Fruit fly (Drosophila melanogaster) whole organism, embryonic: ENCODE results near the gene CG33489.

Source experiments
- Asciz ChIP-seq: fragments of 200-800 bp; sonication (Bioruptor generic); optimal IDR thresholded peaks from 2 replicates; lab custom pipeline; 2017; ENCODE audit warnings: missing biosample characterization, mild to moderate bottlenecking, missing genetic modification characterization, missing genetic modification reagents
- CG10147 ChIP-seq: fragments of 200-800 bp; sonication (Bioruptor generic); optimal IDR thresholded peaks from 2 replicates; lab custom pipeline; 2019; ENCODE audit warnings: missing biosample characterization, mild to moderate bottlenecking, missing genetic modification characterization, moderate library complexity
- CG10209 ChIP-seq: fragments of 200-800 bp; sonication (Bioruptor generic); optimal IDR thresholded peaks from 3 replicates; lab custom pipeline; 2017; ENCODE audit warnings: missing biosample characterization, mild to moderate bottlenecking, missing genetic modification characterization, missing genetic modification reagents
- CG10267 ChIP-seq: fragments of 200-800 bp; sonication (Bioruptor generic); optimal IDR thresholded peaks from 2 replicates; lab custom pipeline; 2018; ENCODE audit warnings: missing biosample characterization, mild to moderate bottlenecking, missing genetic modification characterization, moderate library complexity
- CG10321 ChIP-seq: fragments of 200-800 bp; sonication (Bioruptor generic); IDR thresholded peaks from 2 replicates; pipeline ENCODE4 v1.3.6; 2022; ENCODE audit warnings: missing biosample characterization, missing genetic modification characterization
- CG10366 ChIP-seq: fragments of 200-800 bp; sonication (Bioruptor generic); IDR thresholded peaks from 2 replicates; pipeline ENCODE4 v1.3.6; 2022; ENCODE audit warnings: missing biosample characterization, missing genetic modification characterization
- CG10462 ChIP-seq: fragments of 200-800 bp; sonication (Bioruptor generic); optimal IDR thresholded peaks from 2 replicates; lab custom pipeline; 2016; ENCODE audit warnings: missing biosample characterization, missing genetic modification characterization
- CG12769 ChIP-seq: fragments of 200-800 bp; sonication (Bioruptor generic); optimal IDR thresholded peaks from 2 replicates; lab custom pipeline; 2019; ENCODE audit warnings: missing biosample characterization, mild to moderate bottlenecking, missing genetic modification characterization, moderate library complexity
- CG14014 ChIP-seq: fragments of 200-800 bp; sonication (Bioruptor generic); IDR thresholded peaks from 2 replicates; pipeline ENCODE4 v1.3.6; 2022; ENCODE audit warnings: missing biosample characterization, missing genetic modification characterization
- CG14441 ChIP-seq: fragments of 200-800 bp; sonication (Bioruptor generic); IDR thresholded peaks from 2 replicates; pipeline ENCODE4 v1.3.6; 2022; ENCODE audit warnings: missing biosample characterization, missing genetic modification characterization
- CG14860 ChIP-seq: fragments of 200-800 bp; sonication (Bioruptor generic); IDR thresholded peaks from 3 replicates; pipeline ENCODE4 v1.3.6; 2022; ENCODE audit warnings: missing biosample characterization, missing genetic modification characterization; ENCODE audit not compliant: partially characterized antibody
- CG16815 ChIP-seq: fragments of 200-800 bp; sonication (Bioruptor generic); optimal IDR thresholded peaks from 3 replicates; lab custom pipeline; 2017; ENCODE audit warnings: missing biosample characterization, mild to moderate bottlenecking, missing genetic modification characterization
- CG1792 ChIP-seq: fragments of 200-800 bp; sonication (Bioruptor generic); optimal IDR thresholded peaks from 2 replicates; lab custom pipeline; 2016; ENCODE audit warnings: missing biosample characterization, missing genetic modification characterization
- CG18619 ChIP-seq: fragments of 200-800 bp; sonication (Bioruptor generic); optimal IDR thresholded peaks from 3 replicates; lab custom pipeline; 2017; ENCODE audit warnings: missing biosample characterization, mild to moderate bottlenecking, missing genetic modification characterization
- CG18764 ChIP-seq: fragments of 200-800 bp; sonication (Bioruptor generic); optimal IDR thresholded peaks from 3 replicates; lab custom pipeline; 2016; ENCODE audit warnings: missing biosample characterization, missing genetic modification characterization
- CG2678 ChIP-seq: fragments of 200-800 bp; sonication (Bioruptor generic); optimal IDR thresholded peaks from 3 replicates; lab custom pipeline; 2019; ENCODE audit warnings: missing biosample characterization, mild to moderate bottlenecking, missing genetic modification characterization, moderate library complexity
- CG2712 ChIP-seq: fragments of 200-800 bp; optimal IDR thresholded peaks from 3 replicates; lab custom pipeline; 2019; ENCODE audit warnings: missing biosample characterization, mild to moderate bottlenecking, missing genetic modification characterization, moderate library complexity
- CG30431 ChIP-seq: fragments of 200-800 bp; sonication (Bioruptor generic); optimal IDR thresholded peaks from 2 replicates; lab custom pipeline; 2017; ENCODE audit warnings: missing biosample characterization, missing genetic modification characterization
- CG5180 ChIP-seq: fragments of 200-800 bp; sonication (Bioruptor generic); optimal IDR thresholded peaks from 3 replicates; lab custom pipeline; 2017; ENCODE audit warnings: missing biosample characterization, missing genetic modification characterization, mild to moderate bottlenecking, moderate library complexity, missing genetic modification reagents
- CG6272 ChIP-seq: fragments of 200-800 bp; sonication (Bioruptor generic); IDR thresholded peaks from 2 replicates; pipeline ENCODE4 v1.3.6; 2022; ENCODE audit warnings: missing biosample characterization, missing genetic modification characterization
- CG7928 ChIP-seq: fragments of 200-800 bp; sonication (Bioruptor generic); optimal IDR thresholded peaks from 2 replicates; lab custom pipeline; 2017; ENCODE audit warnings: missing biosample characterization, mild to moderate bottlenecking, missing genetic modification characterization
- CG8478 ChIP-seq: fragments of >200 bp; optimal IDR thresholded peaks from 2 replicates; lab custom pipeline; 2018
- CG9609 ChIP-seq: fragments of 200-800 bp; sonication (Bioruptor generic); optimal IDR thresholded peaks from 3 replicates; lab custom pipeline; 2016; ENCODE audit warnings: missing biosample characterization, missing genetic modification characterization
- CG9727 ChIP-seq: fragments of 200-800 bp; sonication (Bioruptor generic); optimal IDR thresholded peaks from 3 replicates; lab custom pipeline; 2017; ENCODE audit warnings: missing biosample characterization, mild to moderate bottlenecking, missing genetic modification characterization
- CG9932 ChIP-seq: fragments of 200-800 bp; sonication (Bioruptor generic); IDR thresholded peaks from 2 replicates; pipeline ENCODE4 v1.3.6; 2022; ENCODE audit warnings: missing biosample characterization, missing genetic modification characterization
- CoRest ChIP-seq: fragments of 200-800 bp; sonication (Bioruptor generic); optimal IDR thresholded peaks from 3 replicates; lab custom pipeline; 2018; ENCODE audit warnings: missing biosample characterization, mild to moderate bottlenecking, missing genetic modification characterization, moderate library complexity
- CrebB ChIP-seq: fragments of 200-800 bp; sonication (Bioruptor generic); optimal IDR thresholded peaks from 3 replicates; lab custom pipeline; 2018; ENCODE audit warnings: missing biosample characterization, mild to moderate bottlenecking, missing genetic modification characterization
- Deaf1 ChIP-seq: fragments of 200-800 bp; optimal IDR thresholded peaks from 3 replicates; lab custom pipeline; 2019; ENCODE audit warnings: missing biosample characterization, mild to moderate bottlenecking, missing genetic modification characterization, moderate library complexity
- GATAe ChIP-seq: fragments of 200-800 bp; sonication (Bioruptor generic); conservative IDR thresholded peaks from 2 replicates; pipeline ENCODE4 v1.3.6; 2022; ENCODE audit warnings: missing biosample characterization, missing genetic modification characterization
- HHEX ChIP-seq: fragments of 200-800 bp; sonication (Bioruptor generic); optimal IDR thresholded peaks from 3 replicates; lab custom pipeline; 2017; ENCODE audit warnings: missing biosample characterization, mild to moderate bottlenecking, missing genetic modification characterization, missing genetic modification reagents
- HLH54F ChIP-seq: fragments of 200-800 bp; sonication (Bioruptor generic); optimal IDR thresholded peaks from 3 replicates; lab custom pipeline; 2016; ENCODE audit warnings: missing biosample characterization, missing genetic modification characterization
- Hr51 ChIP-seq, 2 experiments: fragments of 200-800 bp; sonication (Bioruptor generic); optimal IDR thresholded peaks; 2 replicates in 1 of 2; 3 replicates in 1 of 2; lab custom pipeline; 2016 to 2018; ENCODE audit warnings: missing biosample characterization in 2 of 2, missing genetic modification characterization in 2 of 2, mild to moderate bottlenecking in 1 of 2, moderate library complexity in 1 of 2
- Lhr ChIP-seq: fragments of 200-800 bp; sonication (Bioruptor generic); optimal IDR thresholded peaks from 3 replicates; lab custom pipeline; 2017; ENCODE audit warnings: mild to moderate bottlenecking, missing biosample characterization, missing genetic modification reagents, missing genetic modification characterization
- Meics ChIP-seq: fragments of 200-800 bp; sonication (Bioruptor generic); optimal IDR thresholded peaks from 2 replicates; lab custom pipeline; 2017; ENCODE audit warnings: missing biosample characterization, mild to moderate bottlenecking, missing genetic modification characterization
- NC2β ChIP-seq: fragments of 200-800 bp; sonication (Bioruptor generic); optimal IDR thresholded peaks from 2 replicates; lab custom pipeline; 2016; ENCODE audit warnings: missing biosample characterization, missing genetic modification characterization
- Pdp1 ChIP-seq, 2 experiments: fragments of 200-800 bp; sonication (Bioruptor generic); optimal IDR thresholded peaks; 3 replicates each; lab custom pipeline; 2016; ENCODE audit warnings: missing biosample characterization in 2 of 2, missing genetic modification characterization in 2 of 2, mild to moderate bottlenecking in 1 of 2, moderate library complexity in 1 of 2
- Ptx1 ChIP-seq: fragments of 200-800 bp; sonication (Bioruptor generic); IDR thresholded peaks from 2 replicates; pipeline ENCODE4 v1.3.6; 2022; ENCODE audit warnings: missing biosample characterization, missing genetic modification characterization
- Taf1 ChIP-seq: fragments of 200-800 bp; sonication (Bioruptor generic); IDR thresholded peaks from 2 replicates; pipeline ENCODE4 v1.3.6; 2022; ENCODE audit warnings: missing biosample characterization, missing genetic modification characterization
- ara ChIP-seq: fragments of 200-800 bp; sonication (Bioruptor generic); IDR thresholded peaks from 2 replicates; pipeline ENCODE4 v1.3.6; 2022; ENCODE audit warnings: missing biosample characterization, missing genetic modification characterization
- caup ChIP-seq: fragments of 200-800 bp; sonication (Bioruptor generic); optimal IDR thresholded peaks from 3 replicates; lab custom pipeline; 2017; ENCODE audit warnings: missing biosample characterization, mild to moderate bottlenecking, missing genetic modification characterization, moderate library complexity; ENCODE audit not compliant: severe bottlenecking
- dan ChIP-seq: fragments of 200-800 bp; sonication (Bioruptor generic); IDR thresholded peaks from 2 replicates; pipeline ENCODE4 v1.3.6; 2022; ENCODE audit warnings: missing biosample characterization, missing genetic modification characterization
- dysf ChIP-seq: fragments of 200-800 bp; sonication (Bioruptor generic); IDR thresholded peaks from 3 replicates; pipeline ENCODE4 v1.3.6; 2022; ENCODE audit warnings: missing biosample characterization, missing genetic modification characterization
- gem ChIP-seq: fragments of 200-800 bp; sonication (Bioruptor generic); optimal IDR thresholded peaks from 2 replicates; lab custom pipeline; 2019; ENCODE audit warnings: missing biosample characterization, mild to moderate bottlenecking, missing genetic modification characterization, moderate library complexity
- gt ChIP-seq: fragments of 200-800 bp; sonication (Bioruptor generic); IDR thresholded peaks from 2 replicates; pipeline ENCODE4 v1.3.6; 2022; ENCODE audit warnings: missing biosample characterization, missing genetic modification characterization
- hb ChIP-seq: fragments of 200-800 bp; sonication (Bioruptor generic); IDR thresholded peaks from 3 replicates; pipeline ENCODE4 v1.3.6; 2022; ENCODE audit warnings: missing biosample characterization, missing genetic modification characterization; ENCODE audit not compliant: partially characterized antibody
- ind ChIP-seq: fragments of 200-800 bp; sonication (Bioruptor generic); optimal IDR thresholded peaks from 3 replicates; lab custom pipeline; 2016; ENCODE audit warnings: missing biosample characterization, missing genetic modification characterization
- ken ChIP-seq: fragments of 200-800 bp; sonication (Bioruptor generic); IDR thresholded peaks from 3 replicates; pipeline ENCODE4 v1.3.6; 2022; ENCODE audit warnings: missing biosample characterization, missing genetic modification characterization
- row ChIP-seq: fragments of 200-800 bp; sonication (Bioruptor generic); IDR thresholded peaks from 3 replicates; pipeline ENCODE4 v1.3.6; 2022; ENCODE audit warnings: missing biosample characterization, missing genetic modification characterization
- sisA ChIP-seq: fragments of 200-800 bp; sonication (Bioruptor generic); IDR thresholded peaks from 2 replicates; pipeline ENCODE4 v1.3.6; 2022; ENCODE audit warnings: missing biosample characterization, missing genetic modification characterization
- slp2 ChIP-seq: fragments of 200-800 bp; sonication (Bioruptor generic); optimal IDR thresholded peaks from 2 replicates; lab custom pipeline; 2016; ENCODE audit warnings: missing biosample characterization, missing genetic modification characterization
- so ChIP-seq: fragments of 200-800 bp; sonication (Bioruptor generic); IDR thresholded peaks from 3 replicates; pipeline ENCODE4 v1.3.6; 2022; ENCODE audit warnings: missing biosample characterization, missing genetic modification characterization

The CG33489 gene

dm6 chr3L:11556637-11557036 is 20.2 kb downstream of the CG33489 start (continued):
- no peak for TF ChIP-seq CG12769 (tag; lab: Kevin White, UChicago)
- no peak for TF ChIP-seq CG5180
- TF ChIP-seq gt (GFP tag; lab: Robert Waterston, UW) = no peak
- TF ChIP-seq Pdp1 (GFP tag; optimal IDR thresholded peaks at IDR 0.05; lab: Kevin White, UChicago) = peak in 1 of 2 experiments; percentile 9
- peak; percentile 31; the same call in 1 of the 2 replicates for TF ChIP-seq CG9932 (GFP tag; lab: Robert Waterston, UW)
- peak; percentile 26 for TF ChIP-seq CG10209 (GFP tag; lab: Kevin White, UChicago)
- TF ChIP-seq CG14441 (GFP tag; lab: Robert Waterston, UW) = no peak
- TF ChIP-seq CG2712 = peak; percentile 11
- TF ChIP-seq CG14860 (GFP tag; lab: Robert Waterston, UW) = no peak
- TF ChIP-seq CrebB = no peak
- no peak for TF ChIP-seq CG10267 (tag; lab: Kevin White, UChicago)
- no peak for TF ChIP-seq GATAe (GFP tag; lab: Robert Waterston, UW)
- 0 out of 2 replicates have a peak, but pooled peaks have one; percentile 32 for TF ChIP-seq CG14014 (GFP tag; lab: Robert Waterston, UW)
- no peak for TF ChIP-seq Deaf1
- no peak for TF ChIP-seq CG7928 (GFP tag; lab: Kevin White, UChicago)
- TF ChIP-seq ara (GFP tag; lab: Robert Waterston, UW) = no peak
- TF ChIP-seq HLH54F (GFP tag; lab: Kevin White, UChicago) = no peak
- no peak for TF ChIP-seq CG6272 (GFP tag; lab: Robert Waterston, UW)
- peak; percentile 27 for TF ChIP-seq CG10147
- TF ChIP-seq dan (GFP tag; lab: Robert Waterston, UW) = no peak
- TF ChIP-seq CG10366 (GFP tag; lab: Robert Waterston, UW) = no peak
- TF ChIP-seq Hr51 (GFP tag; optimal IDR thresholded peaks at IDR 0.05; lab: Kevin White, UChicago) = peak in 1 of 2 experiments; percentile 38
- no peak for TF ChIP-seq CG1792
- TF ChIP-seq CG10321 = no peak
- peak; percentile 44 for TF ChIP-seq CG18619 (GFP tag; lab: Kevin White, UChicago)
- TF ChIP-seq NC2β (GFP tag; lab: Kevin White, UChicago) = no peak
- TF ChIP-seq Asciz (GFP tag; lab: Kevin White, UChicago) = no peak
- TF ChIP-seq HHEX (GFP tag; lab: Kevin White, UChicago) = no peak
- no peak for TF ChIP-seq Ptx1 (GFP tag; lab: Robert Waterston, UW)
- TF ChIP-seq CG9727 (GFP tag; lab: Kevin White, UChicago) = peak; percentile 51
- no peak for TF ChIP-seq CG9609 (GFP tag; lab: Kevin White, UChicago)
- TF ChIP-seq CG2678 (tag; lab: Kevin White, UChicago) = peak; percentile 65
- no peak for TF ChIP-seq Taf1 (GFP tag; lab: Robert Waterston, UW)
- no peak for TF ChIP-seq ken (GFP tag; lab: Robert Waterston, UW)
- TF ChIP-seq caup (GFP tag; lab: Kevin White, UChicago) = peak; percentile 41
- TF ChIP-seq Meics (GFP tag; lab: Kevin White, UChicago) = peak; percentile 66
- peak; percentile 37 for TF ChIP-seq CoRest (tag; lab: Kevin White, UChicago)
- TF ChIP-seq CG18764 (GFP tag; lab: Kevin White, UChicago) = no peak
- TF ChIP-seq gem (tag; lab: Kevin White, UChicago) = peak; percentile 67
- TF ChIP-seq Lhr (GFP tag; lab: Kevin White, UChicago) = no peak
- TF ChIP-seq sisA (GFP tag; lab: Robert Waterston, UW) = no peak
- TF ChIP-seq row (GFP tag; lab: Robert Waterston, UW) = peak; percentile 15; the same call in 1 of the 3 replicates
- no peak; the same call in 2 of the 3 replicates for TF ChIP-seq dysf
- TF ChIP-seq slp2 (GFP tag; lab: Kevin White, UChicago) = no peak
- TF ChIP-seq CG16815 = no peak
- peak; percentile 10 for TF ChIP-seq ind (GFP tag; lab: Kevin White, UChicago)
- no peak for TF ChIP-seq hb (GFP tag; lab: Robert Waterston, UW)
- no peak for TF ChIP-seq CG8478 (lab: Kevin White, UChicago)
- TF ChIP-seq CG30431 (GFP tag; lab: Kevin White, UChicago) = no peak
- TF ChIP-seq CG10462 (GFP tag; lab: Kevin White, UChicago) = no peak
- TF ChIP-seq so (GFP tag; lab: Robert Waterston, UW) = no peak
